Worm (Caenorhabditis elegans) whole organism, early embryonic: Measurements from ENCODE around the gene vang-1.

Experiments
- B0310.2 ChIP-seq: sonication (generic microtip); optimal IDR thresholded peaks from 2 replicates; lab custom pipeline; 2016; ENCODE audit warnings: mild to moderate bottlenecking, missing genetic modification characterization, missing compliant biosample characterization
- F13C5.2 ChIP-seq: sonication (generic microtip); optimal IDR thresholded peaks from 2 replicates; lab custom pipeline; 2017; ENCODE audit warnings: mild to moderate bottlenecking, missing genetic modification characterization, inconsistent platforms, missing compliant biosample characterization
- aly-1 ChIP-seq: sonication (generic microtip); optimal IDR thresholded peaks from 2 replicates; lab custom pipeline; 2016; ENCODE audit warnings: missing genetic modification characterization, missing compliant biosample characterization
- ama-1 ChIP-seq: fragments of 150-350 bp; optimal IDR thresholded peaks from 2 replicates; lab custom pipeline; 2014
- ceh-13 ChIP-seq: fragments of 200-800 bp; sonication (Bioruptor generic); optimal IDR thresholded peaks from 2 replicates; lab custom pipeline; 2018; ENCODE audit warnings: mild to moderate bottlenecking, missing genetic modification characterization, missing compliant biosample characterization
- ceh-36 ChIP-seq: sonication (generic microtip); optimal IDR thresholded peaks from 2 replicates; lab custom pipeline; 2016; ENCODE audit warnings: missing genetic modification characterization, inconsistent platforms, missing compliant biosample characterization
- ets-7 ChIP-seq: sonication (generic microtip); optimal IDR thresholded peaks from 2 replicates; lab custom pipeline; 2016; ENCODE audit warnings: missing genotype, missing genetic modification characterization, missing compliant biosample characterization
- flt-1 ChIP-seq: fragments of 200-800 bp; sonication (Bioruptor generic); IDR thresholded peaks from 2 replicates; pipeline ENCODE4 v1.3.6; 2022; ENCODE audit warnings: missing genetic modification characterization, missing compliant biosample characterization
- hmbx-1 ChIP-seq: sonication (generic microtip); optimal IDR thresholded peaks from 2 replicates; lab custom pipeline; 2016; ENCODE audit warnings: mild to moderate bottlenecking, missing genetic modification characterization, missing compliant biosample characterization
- hmg-4 ChIP-seq: fragments of 200-800 bp; sonication (Bioruptor generic); optimal IDR thresholded peaks from 2 replicates; lab custom pipeline; 2018; ENCODE audit warnings: mild to moderate bottlenecking, missing genetic modification characterization, missing compliant biosample characterization
- hnd-1 ChIP-seq: sonication (generic microtip); optimal IDR thresholded peaks from 2 replicates; lab custom pipeline; 2016; ENCODE audit warnings: missing genetic modification characterization, missing compliant biosample characterization
- pes-1 ChIP-seq: fragments of 200-800 bp; sonication (Bioruptor generic); IDR thresholded peaks from 2 replicates; pipeline ENCODE4 v1.3.6; 2022; ENCODE audit warnings: missing genetic modification reagents, missing genetic modification characterization, missing compliant biosample characterization
- scrt-1 ChIP-seq: fragments of 200-800 bp; sonication (Bioruptor generic); IDR thresholded peaks from 2 replicates; pipeline ENCODE4 v1.3.6; 2022; ENCODE audit warnings: missing genetic modification characterization, missing compliant biosample characterization
- sea-1 ChIP-seq: fragments of 200-800 bp; sonication (Bioruptor generic); conservative IDR thresholded peaks from 2 replicates; pipeline ENCODE4 v1.3.6; 2022; ENCODE audit warnings: missing genetic modification characterization, missing compliant biosample characterization
- tbx-11 ChIP-seq: fragments of 200-800 bp; sonication (Bioruptor generic); IDR thresholded peaks from 2 replicates; pipeline ENCODE4 v1.3.6; 2022; ENCODE audit warnings: missing genetic modification characterization, missing compliant biosample characterization
- tbx-37 ChIP-seq: fragments of 200-800 bp; sonication (Bioruptor generic); conservative IDR thresholded peaks from 2 replicates; pipeline ENCODE4 v1.3.6; 2022; ENCODE audit warnings: missing genetic modification reagents, missing genetic modification characterization, missing compliant biosample characterization
- tra-4 ChIP-seq: sonication (generic microtip); optimal IDR thresholded peaks from 2 replicates; lab custom pipeline; 2017; ENCODE audit warnings: missing genetic modification characterization, missing compliant biosample characterization

vang-1 gene

ce11 chrX:2885318-2885908 is at the start of gene vang-1:
vang-1 (plus strand) TSS chrX:2885858.
- no peak for TF ChIP-seq ama-1 (lab: Kevin White, UChicago)
- peak; percentile 64 for TF ChIP-seq pes-1 (GFP tag; lab: Robert Waterston, UW)
- TF ChIP-seq tbx-11 (GFP tag; lab: Robert Waterston, UW): 0 out of 2 replicates have a peak, but pooled peaks have one; percentile 61
- peak; percentile 2 for TF ChIP-seq hnd-1
- TF ChIP-seq B0310.2 (tag; lab: Kevin White, UChicago): no peak
- peak; percentile 82 for TF ChIP-seq F13C5.2 (tag; lab: Kevin White, UChicago)
- peak; percentile 42; the same call in 1 of the 2 replicates for TF ChIP-seq flt-1 (GFP tag; lab: Robert Waterston, UW)
- TF ChIP-seq tra-4 (tag; lab: Kevin White, UChicago): no peak
- peak; percentile 30 for TF ChIP-seq ceh-36 (tag; lab: Kevin White, UChicago)
- TF ChIP-seq scrt-1 (GFP tag; lab: Robert Waterston, UW): no peak
- TF ChIP-seq ceh-13 (GFP tag; lab: Kevin White, UChicago): no peak
- TF ChIP-seq aly-1 (tag; lab: Kevin White, UChicago): peak; percentile 11
- peak; percentile 98 for TF ChIP-seq hmg-4 (GFP tag; lab: Kevin White, UChicago)
- TF ChIP-seq hmbx-1 (tag; lab: Kevin White, UChicago): no peak
- peak; percentile 62 for TF ChIP-seq tbx-37 (GFP tag; lab: Robert Waterston, UW)
- TF ChIP-seq sea-1 (GFP tag; lab: Robert Waterston, UW): peak; percentile 73; the same call in 1 of the 2 replicates
- no peak for TF ChIP-seq ets-7 (tag; lab: Kevin White, UChicago)

- TF ChIP-seq flt-1 (GFP tag; lab: Robert Waterston, UW) (no peak), F13C5.2 (tag; lab: Kevin White, UChicago) (no peak), ama-1 (lab: Kevin White, UChicago) (no peak), ceh-36 (tag; lab: Kevin White, UChicago) (no peak), tbx-11 (GFP tag; lab: Robert Waterston, UW) (no peak)
Observed at ce11 chrX:2836770-2837169, 48.9 kb upstream of the vang-1 start.

- TF ChIP-seq B0310.2 (tag; lab: Kevin White, UChicago): no peak
Observed at ce11 chrX:2837477-2837876, 48.2 kb upstream of the vang-1 start.

- TF ChIP-seq aly-1 (tag; lab: Kevin White, UChicago) (no peak), B0310.2 (tag; lab: Kevin White, UChicago) (no peak), ceh-36 (tag; lab: Kevin White, UChicago) (no peak), hmg-4 (GFP tag; lab: Kevin White, UChicago) (no peak), tra-4 (tag; lab: Kevin White, UChicago) (no peak), ets-7 (tag; lab: Kevin White, UChicago) (no peak), scrt-1 (GFP tag; lab: Robert Waterston, UW) (no peak), ama-1 (lab: Kevin White, UChicago) (no peak), tbx-37 (GFP tag; lab: Robert Waterston, UW) (no peak), hmbx-1 (tag; lab: Kevin White, UChicago) (no peak), sea-1 (GFP tag; lab: Robert Waterston, UW) (no peak), hnd-1 (no peak)
Observed at ce11 chrX:2838619-2839018, 47.0 kb upstream of the vang-1 start.

- TF ChIP-seq scrt-1 (GFP tag; lab: Robert Waterston, UW): no peak
- TF ChIP-seq hmg-4 (GFP tag; lab: Kevin White, UChicago): no peak
- TF ChIP-seq ceh-36 (tag; lab: Kevin White, UChicago): no peak
- no peak for TF ChIP-seq hmbx-1 (tag; lab: Kevin White, UChicago)
- no peak for TF ChIP-seq tbx-11 (GFP tag; lab: Robert Waterston, UW)
Observed at ce11 chrX:2840287-2840686, 45.4 kb upstream of the vang-1 start, which contains the start of gene Y71H10B.1. Y71H10B.1 (minus strand) TSS chrX:2840292.

- TF ChIP-seq sea-1 (GFP tag; lab: Robert Waterston, UW): no peak
- no peak for TF ChIP-seq pes-1 (GFP tag; lab: Robert Waterston, UW)
- no peak for TF ChIP-seq tbx-11 (GFP tag; lab: Robert Waterston, UW)
- no peak for TF ChIP-seq ceh-13 (GFP tag; lab: Kevin White, UChicago)
- TF ChIP-seq hmbx-1 (tag; lab: Kevin White, UChicago): no peak
- no peak for TF ChIP-seq tbx-37 (GFP tag; lab: Robert Waterston, UW)
- TF ChIP-seq aly-1 (tag; lab: Kevin White, UChicago): no peak
- TF ChIP-seq ama-1 (lab: Kevin White, UChicago): no peak
- TF ChIP-seq scrt-1 (GFP tag; lab: Robert Waterston, UW): no peak
- no peak for TF ChIP-seq F13C5.2 (tag; lab: Kevin White, UChicago)
- TF ChIP-seq ets-7 (tag; lab: Kevin White, UChicago): no peak
Observed at ce11 chrX:2841754-2842153, 43.9 kb upstream of the vang-1 start.

ce11 chrX:2843508-2843907 is 42.1 kb upstream of the vang-1 start:
- TF ChIP-seq hmbx-1 (tag; lab: Kevin White, UChicago) (no peak), hmg-4 (GFP tag; lab: Kevin White, UChicago) (no peak), ceh-13 (GFP tag; lab: Kevin White, UChicago) (no peak)

ce11 chrX:2852388-2852908 is 33.2 kb upstream of the vang-1 start, which contains the start of gene kin-29:
kin-29 (minus strand) TSS chrX:2852438.
- no peak for TF ChIP-seq B0310.2 (tag; lab: Kevin White, UChicago)
- TF ChIP-seq aly-1 (tag; lab: Kevin White, UChicago): peak; percentile 85
- TF ChIP-seq sea-1 (GFP tag; lab: Robert Waterston, UW): no peak
- TF ChIP-seq pes-1 (GFP tag; lab: Robert Waterston, UW): no peak
- peak; percentile 12 for TF ChIP-seq hnd-1
- no peak for TF ChIP-seq ceh-36 (tag; lab: Kevin White, UChicago)
- no peak for TF ChIP-seq tbx-11 (GFP tag; lab: Robert Waterston, UW)
- TF ChIP-seq tra-4 (tag; lab: Kevin White, UChicago): peak; percentile 50
- peak; percentile 82 for TF ChIP-seq F13C5.2 (tag; lab: Kevin White, UChicago)
- no peak for TF ChIP-seq hmbx-1 (tag; lab: Kevin White, UChicago)
- TF ChIP-seq hmg-4 (GFP tag; lab: Kevin White, UChicago): peak; percentile 94
- peak; percentile 3; the same call in 1 of the 2 replicates for TF ChIP-seq flt-1 (GFP tag; lab: Robert Waterston, UW)
- TF ChIP-seq scrt-1 (GFP tag; lab: Robert Waterston, UW): peak; percentile 38; the same call in 1 of the 2 replicates
- TF ChIP-seq ama-1 (lab: Kevin White, UChicago): no peak
- no peak for TF ChIP-seq ceh-13 (GFP tag; lab: Kevin White, UChicago)
